Fruit fly (Drosophila melanogaster): ENCODE measurements around the gene CG4270.

DNA sequence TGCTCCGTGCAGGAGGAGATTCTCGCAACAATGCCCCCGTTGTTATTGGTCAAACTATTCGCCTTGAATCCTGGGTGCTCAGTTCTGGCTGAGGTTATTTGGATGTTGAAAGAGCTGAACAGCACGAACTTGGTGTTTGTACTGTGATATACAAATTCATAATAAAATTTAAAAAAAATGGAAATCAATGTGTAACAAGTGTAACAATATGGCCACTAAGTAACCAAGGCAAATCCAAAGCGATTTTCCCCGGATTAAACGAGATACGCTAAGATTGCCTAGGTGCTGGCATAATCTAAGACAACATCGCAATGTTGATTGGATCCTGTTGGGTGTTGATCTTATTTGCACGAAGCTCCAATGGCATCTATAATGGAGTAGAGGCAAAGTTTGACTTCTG lies 21.6 kb downstream of the CG4270 start, which contains the start of gene CG4271:
- no peak for TF ChIP-seq CG15336 (GFP tag; IDR thresholded peaks at IDR 0.05)
- no peak for TF ChIP-seq fd85E (GFP tag; optimal IDR thresholded peaks at IDR 0.05)
- no peak for TF ChIP-seq spab (GFP tag; optimal IDR thresholded peaks at IDR 0.05)
- no peak for TF ChIP-seq OdsH (GFP tag; optimal IDR thresholded peaks at IDR 0.05)
- TF ChIP-seq CG3032 (tag; optimal IDR thresholded peaks at IDR 0.05) = no peak
- no peak for TF ChIP-seq vri (GFP tag; optimal IDR thresholded peaks at IDR 0.05)
- TF ChIP-seq Eip93F (GFP tag; optimal IDR thresholded peaks at IDR 0.05) = no peak
- no peak for TF ChIP-seq CG8632 (GFP tag; optimal IDR thresholded peaks at IDR 0.05)
- TF ChIP-seq CG10669 (GFP tag; optimal IDR thresholded peaks at IDR 0.05) = no peak
- no peak for TF ChIP-seq svp (GFP tag)
- no peak for TF ChIP-seq CG7368 (GFP tag; optimal IDR thresholded peaks at IDR 0.05)
- no peak for TF ChIP-seq Hr39 (GFP tag; optimal IDR thresholded peaks at IDR 0.05)
- TF ChIP-seq CG6276 (GFP tag; optimal IDR thresholded peaks at IDR 0.05) = no peak

Measured in whole organism, prepupa.